Worm (Caenorhabditis elegans): ENCODE data around the gene F41E6.1.

- no peak for TF ChIP-seq zfp-2 (tag; optimal IDR thresholded peaks at IDR 0.05)
- TF ChIP-seq arid-1 (GFP tag; conservative IDR thresholded peaks at IDR 0.05): no peak
- no peak for TF ChIP-seq nhr-237 (tag; optimal IDR thresholded peaks at IDR 0.05)
- no peak for TF ChIP-seq nhr-11 (tag; optimal IDR thresholded peaks at IDR 0.05)
- TF ChIP-seq nhr-76 (tag; optimal IDR thresholded peaks at IDR 0.05): no peak
- no peak for TF ChIP-seq unc-62 (GFP tag; optimal IDR thresholded peaks at IDR 0.05 in 1 of 2)
- no peak for TF ChIP-seq unc-62 (tag; optimal IDR thresholded peaks at IDR 0.05)
- TF ChIP-seq lin-13 (GFP tag; optimal IDR thresholded peaks at IDR 0.05): no peak
- no peak for TF ChIP-seq nhr-28 (tag; optimal IDR thresholded peaks at IDR 0.05)
- no peak for TF ChIP-seq duxl-1 (tag; optimal IDR thresholded peaks at IDR 0.05; ENCODE audit: poor library complexity)
- no peak for TF ChIP-seq ZK337.2 (GFP tag; IDR thresholded peaks at IDR 0.05)
- no peak for TF ChIP-seq ZK546.5 (tag; optimal IDR thresholded peaks at IDR 0.05)
- no peak for TF ChIP-seq T26A8.4 (GFP tag; IDR thresholded peaks at IDR 0.05)
- TF ChIP-seq daf-12 (tag; optimal IDR thresholded peaks at IDR 0.05): no peak
Observed at ce11 chrV:8636907-8637306, 14.5 kb downstream of the F41E6.1 start, which contains the start of gene grl-12.
